Worm (Caenorhabditis elegans): ENCODE results near the gene C01F1.5.

DNA sequence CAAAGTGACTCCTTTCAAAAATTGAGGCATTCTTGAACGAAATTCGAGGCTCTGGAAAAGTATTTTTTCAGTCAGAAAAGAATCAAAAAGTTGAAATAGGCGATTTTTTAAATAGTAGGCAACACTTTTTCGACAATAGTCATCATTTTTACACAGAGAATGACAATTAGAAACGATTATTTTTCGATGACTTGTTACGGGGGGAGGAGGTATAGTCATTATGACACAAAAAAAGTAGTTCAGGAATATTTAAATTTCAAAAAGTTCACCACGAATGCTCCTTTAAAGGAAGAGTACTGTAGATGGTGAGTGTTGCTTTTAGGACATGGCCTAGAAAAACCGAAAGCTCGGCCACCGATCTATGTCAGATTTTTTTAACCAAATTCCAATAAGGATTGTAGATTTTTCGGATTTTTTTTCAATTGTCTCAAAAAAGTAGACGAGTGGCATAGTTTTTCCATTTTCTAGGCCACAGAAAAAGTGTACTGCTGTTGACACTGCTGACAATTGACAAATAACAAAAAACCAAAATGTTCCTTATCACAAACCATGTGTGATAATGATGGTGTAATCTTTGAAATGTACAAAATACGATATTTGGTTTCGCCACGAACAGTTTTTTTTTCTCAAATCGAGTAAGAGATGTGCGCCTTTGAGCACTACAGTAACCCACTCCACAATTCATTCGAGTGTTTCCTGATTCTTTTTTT lies 25.4 kb upstream of the C01F1.5 start, which contains the start of gene Y52E8A.3:
- TF ChIP-seq nhr-237 (tag; optimal IDR thresholded peaks at IDR 0.05) (no peak), unc-39 (tag; optimal IDR thresholded peaks at IDR 0.05) (no peak), sptf-1 (tag; optimal IDR thresholded peaks at IDR 0.05) (no peak), nhr-12 (tag; optimal IDR thresholded peaks at IDR 0.05) (no peak), bed-3 (GFP tag; optimal IDR thresholded peaks at IDR 0.05) (no peak), unc-62 (GFP tag; optimal IDR thresholded peaks at IDR 0.05) (no peak), nhr-76 (tag; optimal IDR thresholded peaks at IDR 0.05) (no peak), nhr-2 (tag; optimal IDR thresholded peaks at IDR 0.05) (no peak), hlh-1 (tag; optimal IDR thresholded peaks at IDR 0.05) (no peak)
